Fruit fly (Drosophila melanogaster) whole organism, embryonic: ENCODE results near the gene TbCMF46.
A peak's percentile ranks its signal among the peaks of the same experiment; 100 is the strongest.

Experiments
- Aef1 ChIP-seq: fragments of 200-800 bp; sonication (Bioruptor generic); IDR thresholded peaks from 3 replicates; pipeline ENCODE4 v1.3.6; 2022; ENCODE audit warnings: missing biosample characterization, missing genetic modification characterization
- Atf-2 ChIP-seq: fragments of 200-800 bp; sonication (Bioruptor generic); optimal IDR thresholded peaks from 2 replicates; lab custom pipeline; 2016; ENCODE audit warnings: missing biosample characterization, missing genetic modification characterization
- Atf6 ChIP-seq: fragments of 200-800 bp; sonication (Bioruptor generic); IDR thresholded peaks from 2 replicates; pipeline ENCODE4 v1.3.6; 2022; ENCODE audit warnings: missing biosample characterization, missing genetic modification characterization
- C15 ChIP-seq: fragments of 200-800 bp; sonication (Bioruptor generic); IDR thresholded peaks from 3 replicates; pipeline ENCODE4 v1.3.6; 2022; ENCODE audit warnings: missing biosample characterization, missing genetic modification characterization
- CG10431 ChIP-seq: fragments of 200-800 bp; sonication (Bioruptor generic); optimal IDR thresholded peaks from 3 replicates; lab custom pipeline; 2018; ENCODE audit warnings: missing biosample characterization, mild to moderate bottlenecking, missing genetic modification characterization
- CG12219 ChIP-seq: fragments of 200-800 bp; sonication (Bioruptor generic); optimal IDR thresholded peaks from 3 replicates; lab custom pipeline; 2018; ENCODE audit warnings: missing biosample characterization, mild to moderate bottlenecking, missing genetic modification characterization
- CG12769 ChIP-seq: fragments of 200-800 bp; sonication (Bioruptor generic); optimal IDR thresholded peaks from 2 replicates; lab custom pipeline; 2019; ENCODE audit warnings: missing biosample characterization, mild to moderate bottlenecking, missing genetic modification characterization, moderate library complexity
- CG13624 ChIP-seq: fragments of 200-800 bp; sonication (Bioruptor generic); optimal IDR thresholded peaks from 2 replicates; lab custom pipeline; 2016; ENCODE audit warnings: missing biosample characterization, missing genetic modification characterization
- CG15696 ChIP-seq: fragments of 200-800 bp; sonication (Bioruptor generic); optimal IDR thresholded peaks from 2 replicates; lab custom pipeline; 2019; ENCODE audit warnings: missing biosample characterization, mild to moderate bottlenecking, missing genetic modification characterization, moderate library complexity
- CG42726 ChIP-seq: fragments of 200-800 bp; sonication (Bioruptor generic); IDR thresholded peaks from 2 replicates; pipeline ENCODE4 v1.3.6; 2022; ENCODE audit warnings: missing biosample characterization, missing genetic modification characterization; ENCODE audit not compliant: partially characterized antibody
- CG4404 ChIP-seq: fragments of 200-800 bp; sonication (Bioruptor generic); IDR thresholded peaks from 2 replicates; pipeline ENCODE4 v1.3.6; 2022; ENCODE audit warnings: missing biosample characterization, missing genetic modification characterization
- CG4617 ChIP-seq: fragments of 200-800 bp; sonication (Bioruptor generic); optimal IDR thresholded peaks from 3 replicates; lab custom pipeline; 2016; ENCODE audit warnings: missing biosample characterization, missing genetic modification characterization, borderline replicate concordance
- CG4820 ChIP-seq: fragments of 200-800 bp; sonication (Bioruptor generic); optimal IDR thresholded peaks from 3 replicates; lab custom pipeline; 2016; ENCODE audit warnings: missing biosample characterization, missing genetic modification characterization
- CG6175 ChIP-seq: fragments of 200-800 bp; sonication (Bioruptor generic); IDR thresholded peaks from 3 replicates; pipeline ENCODE4 v1.3.6; 2022; ENCODE audit warnings: missing biosample characterization, missing genetic modification characterization
- CG6813 ChIP-seq: fragments of 200-800 bp; sonication (Bioruptor generic); optimal IDR thresholded peaks from 2 replicates; lab custom pipeline; 2017; ENCODE audit warnings: missing biosample characterization, missing genetic modification characterization, mild to moderate bottlenecking, moderate library complexity, missing genetic modification reagents
- CG7987 ChIP-seq: fragments of 200-800 bp; sonication (Bioruptor generic); optimal IDR thresholded peaks from 2 replicates; lab custom pipeline; 2018; ENCODE audit warnings: missing biosample characterization, mild to moderate bottlenecking, missing genetic modification characterization, moderate library complexity
- CG8478 ChIP-seq: fragments of >200 bp; optimal IDR thresholded peaks from 2 replicates; lab custom pipeline; 2018
- CG8924 ChIP-seq: fragments of 200-800 bp; optimal IDR thresholded peaks from 3 replicates; lab custom pipeline; 2019; ENCODE audit warnings: missing biosample characterization, mild to moderate bottlenecking, missing genetic modification characterization, moderate library complexity
- CG9727 ChIP-seq: fragments of 200-800 bp; sonication (Bioruptor generic); optimal IDR thresholded peaks from 3 replicates; lab custom pipeline; 2017; ENCODE audit warnings: missing biosample characterization, mild to moderate bottlenecking, missing genetic modification characterization
- D19B ChIP-seq: fragments of 200-800 bp; sonication (Bioruptor generic); optimal IDR thresholded peaks from 2 replicates; lab custom pipeline; 2017; ENCODE audit warnings: missing biosample characterization, mild to moderate bottlenecking, missing genetic modification characterization
- Gug ChIP-seq: fragments of 200-800 bp; sonication (Bioruptor generic); IDR thresholded peaks from 4 replicates; pipeline ENCODE4 v1.3.6; 2022; ENCODE audit warnings: missing biosample characterization, missing genetic modification characterization
- H2.0 ChIP-seq: fragments of 200-800 bp; sonication (Bioruptor generic); IDR thresholded peaks from 2 replicates; pipeline ENCODE4 v1.3.6; 2022; ENCODE audit warnings: missing biosample characterization, missing genetic modification characterization
- Hey ChIP-seq: fragments of 200-800 bp; sonication (Bioruptor generic); optimal IDR thresholded peaks from 3 replicates; lab custom pipeline; 2018; ENCODE audit warnings: missing biosample characterization, mild to moderate bottlenecking, missing genetic modification characterization
- Hr78 ChIP-seq, 2 experiments: fragments of 200-800 bp in 1 of 2; fragments of >200 bp in 1 of 2; sonication (Bioruptor generic) in 1 of 2; optimal IDR thresholded peaks; 2 replicates each; lab custom pipeline; 2017 to 2019; ENCODE audit warnings: missing biosample characterization in 2 of 2, missing genetic modification characterization in 2 of 2, mild to moderate bottlenecking in 1 of 2, moderate library complexity in 1 of 2
- Kr ChIP-seq: fragments of 200-800 bp; sonication (Bioruptor generic); optimal IDR thresholded peaks from 2 replicates; lab custom pipeline; 2017; ENCODE audit warnings: missing biosample characterization, mild to moderate bottlenecking, missing genetic modification characterization
- Lim3 ChIP-seq: fragments of 200-800 bp; sonication (Bioruptor generic); IDR thresholded peaks from 2 replicates; pipeline ENCODE4 v1.3.6; 2022; ENCODE audit warnings: missing biosample characterization, missing genetic modification characterization
- Lpt ChIP-seq: fragments of >200 bp; optimal IDR thresholded peaks from 2 replicates; lab custom pipeline; 2018; ENCODE audit warnings: missing biosample characterization, missing genetic modification characterization
- MESR4 ChIP-seq: fragments of 200-800 bp; sonication (Bioruptor generic); optimal IDR thresholded peaks from 2 replicates; lab custom pipeline; 2018; ENCODE audit warnings: missing biosample characterization, mild to moderate bottlenecking, missing genetic modification characterization, moderate library complexity
- Med ChIP-seq: fragments of 200-800 bp; sonication (Bioruptor generic); peaks from one replicate; lab custom pipeline; 2016; ENCODE audit warnings: missing biosample characterization, missing genetic modification characterization, mild to moderate bottlenecking, inconsistent platforms, moderate library complexity
- Mrtf ChIP-seq: fragments of 200-800 bp; sonication (Bioruptor generic); IDR thresholded peaks from 3 replicates; pipeline ENCODE4 v1.3.6; 2022; ENCODE audit warnings: missing biosample characterization, missing genetic modification characterization
- NC2β ChIP-seq: fragments of 200-800 bp; sonication (Bioruptor generic); optimal IDR thresholded peaks from 2 replicates; lab custom pipeline; 2016; ENCODE audit warnings: missing biosample characterization, missing genetic modification characterization
- Ptx1 ChIP-seq: fragments of 200-800 bp; sonication (Bioruptor generic); IDR thresholded peaks from 2 replicates; pipeline ENCODE4 v1.3.6; 2022; ENCODE audit warnings: missing biosample characterization, missing genetic modification characterization
- Stat92E ChIP-seq, 3 experiments: fragments of >200 bp in 2 of 3; fragments of 200-800 bp in 1 of 3; sonication (Bioruptor generic) in 1 of 3; optimal IDR thresholded peaks; 2 replicates each; lab custom pipeline; 2017 to 2019; ENCODE audit warnings: missing biosample characterization in 3 of 3, missing genetic modification characterization in 3 of 3, mild to moderate bottlenecking in 1 of 3, moderate library complexity in 1 of 3
- Xrp1 ChIP-seq: fragments of 200-800 bp; sonication (Bioruptor generic); IDR thresholded peaks from 2 replicates; pipeline ENCODE4 v1.3.6; 2022; ENCODE audit warnings: missing biosample characterization, missing genetic modification characterization
- aop ChIP-seq: fragments of 200-800 bp; sonication (Bioruptor generic); IDR thresholded peaks from 2 replicates; pipeline ENCODE4 v1.3.6; 2022; ENCODE audit warnings: missing biosample characterization, missing genetic modification characterization
- cg ChIP-seq: fragments of 200-800 bp; sonication (Bioruptor generic); optimal IDR thresholded peaks from 3 replicates; lab custom pipeline; 2019; ENCODE audit warnings: missing biosample characterization, mild to moderate bottlenecking, missing genetic modification characterization, moderate library complexity
- ewg ChIP-seq: fragments of 200-800 bp; sonication (Bioruptor generic); optimal IDR thresholded peaks from 3 replicates; lab custom pipeline; 2017; ENCODE audit warnings: mild to moderate bottlenecking, missing biosample characterization, missing genetic modification reagents, missing genetic modification characterization
- exex ChIP-seq: fragments of 200-800 bp; sonication (Bioruptor generic); optimal IDR thresholded peaks from 4 replicates; lab custom pipeline; 2018; ENCODE audit warnings: missing biosample characterization, mild to moderate bottlenecking, missing genetic modification characterization, moderate library complexity
- hth ChIP-seq: fragments of >200 bp; optimal IDR thresholded peaks from 2 replicates; lab custom pipeline; 2017; ENCODE audit warnings: inconsistent platforms
- kni ChIP-seq: fragments of 200-800 bp; sonication (Bioruptor generic); optimal IDR thresholded peaks from 3 replicates; lab custom pipeline; 2017; ENCODE audit warnings: mild to moderate bottlenecking, missing biosample characterization, missing genetic modification reagents, missing genetic modification characterization
- mirr ChIP-seq: fragments of 200-800 bp; sonication (Bioruptor generic); optimal IDR thresholded peaks from 3 replicates; lab custom pipeline; 2018; ENCODE audit warnings: missing biosample characterization, mild to moderate bottlenecking, missing genetic modification characterization
- nerfin-2 ChIP-seq: fragments of 200-800 bp; sonication (Bioruptor generic); IDR thresholded peaks from 2 replicates; pipeline ENCODE4 v1.3.6; 2022; ENCODE audit warnings: missing biosample characterization, missing genetic modification characterization; ENCODE audit not compliant: partially characterized antibody
- nom ChIP-seq: fragments of 200-800 bp; sonication (Bioruptor generic); optimal IDR thresholded peaks from 2 replicates; lab custom pipeline; 2017; ENCODE audit warnings: missing biosample characterization, missing genetic modification characterization, mild to moderate bottlenecking, moderate library complexity, missing genetic modification reagents
- pnt ChIP-seq: fragments of 200-800 bp; sonication (Bioruptor generic); optimal IDR thresholded peaks from 3 replicates; lab custom pipeline; 2016; ENCODE audit warnings: missing biosample characterization, missing genetic modification characterization
- ro ChIP-seq: fragments of 200-800 bp; sonication (Bioruptor generic); IDR thresholded peaks from 2 replicates; pipeline ENCODE4 v1.3.6; 2022; ENCODE audit warnings: missing biosample characterization, missing genetic modification characterization
- shn ChIP-seq: fragments of 200-800 bp; sonication (Bioruptor generic); optimal IDR thresholded peaks from 3 replicates; lab custom pipeline; 2016; ENCODE audit warnings: missing biosample characterization, missing genetic modification characterization
- sisA ChIP-seq: fragments of 200-800 bp; sonication (Bioruptor generic); IDR thresholded peaks from 2 replicates; pipeline ENCODE4 v1.3.6; 2022; ENCODE audit warnings: missing biosample characterization, missing genetic modification characterization
- slp2 ChIP-seq: fragments of 200-800 bp; sonication (Bioruptor generic); optimal IDR thresholded peaks from 2 replicates; lab custom pipeline; 2016; ENCODE audit warnings: missing biosample characterization, missing genetic modification characterization
- tin ChIP-seq: fragments of 200-800 bp; sonication (Bioruptor generic); optimal IDR thresholded peaks from 3 replicates; lab custom pipeline; 2016; ENCODE audit warnings: missing biosample characterization, missing genetic modification characterization
- tio ChIP-seq: fragments of 200-800 bp; sonication (Bioruptor generic); optimal IDR thresholded peaks from 2 replicates; lab custom pipeline; 2017; ENCODE audit warnings: missing biosample characterization, missing genetic modification characterization, inconsistent platforms
- tup ChIP-seq: fragments of 200-800 bp; sonication (Bioruptor generic); optimal IDR thresholded peaks from 2 replicates; lab custom pipeline; 2016; ENCODE audit warnings: missing biosample characterization, mild to moderate bottlenecking, missing genetic modification characterization, moderate library complexity
- twi ChIP-seq: fragments of 200-800 bp; optimal IDR thresholded peaks from 2 replicates; lab custom pipeline; 2019; ENCODE audit warnings: missing biosample characterization, mild to moderate bottlenecking, missing genetic modification characterization, moderate library complexity

The TbCMF46 gene

dm6 chr2L:9946051-9946450 is 21.4 kb upstream of the TbCMF46 start (continued):
- no peak for TF ChIP-seq Ptx1 (GFP tag; lab: Robert Waterston, UW)
- TF ChIP-seq ewg (GFP tag; lab: Kevin White, UChicago): no peak
- TF ChIP-seq Atf6 (GFP tag; lab: Robert Waterston, UW): no peak
- no peak for TF ChIP-seq pnt (GFP tag; lab: Kevin White, UChicago)
- no peak for TF ChIP-seq CG15696
- no peak for TF ChIP-seq H2.0 (GFP tag; lab: Robert Waterston, UW)
- TF ChIP-seq CG4617: no peak
- TF ChIP-seq shn: no peak
- no peak for TF ChIP-seq Xrp1 (GFP tag; lab: Robert Waterston, UW)
- TF ChIP-seq CG10431 (GFP tag; lab: Kevin White, UChicago): peak; percentile 98
- no peak for TF ChIP-seq CG13624
- no peak for TF ChIP-seq Aef1 (GFP tag; lab: Robert Waterston, UW)
- TF ChIP-seq CG4820 (GFP tag; lab: Kevin White, UChicago): no peak
- TF ChIP-seq NC2β (GFP tag; lab: Kevin White, UChicago): no peak
- peak; percentile 16 for TF ChIP-seq CG12769
- TF ChIP-seq cg (GFP tag; lab: Kevin White, UChicago): peak; percentile 19
- TF ChIP-seq CG6813 (GFP tag; lab: Kevin White, UChicago): no peak
- no peak for TF ChIP-seq tup (GFP tag; lab: Kevin White, UChicago)
- TF ChIP-seq Gug (GFP tag; lab: Robert Waterston, UW): no peak
- TF ChIP-seq ro: no peak
- TF ChIP-seq CG42726 (GFP tag; lab: Robert Waterston, UW): no peak
- TF ChIP-seq CG8478 (lab: Kevin White, UChicago): no peak
- no peak for TF ChIP-seq Hey (tag; lab: Kevin White, UChicago)
- TF ChIP-seq aop: no peak
- no peak for TF ChIP-seq Mrtf
- TF ChIP-seq tin: no peak
- TF ChIP-seq hth (lab: Kevin White, UChicago): no peak
- no peak for TF ChIP-seq CG8924
- TF ChIP-seq mirr (GFP tag; lab: Kevin White, UChicago): no peak
- TF ChIP-seq tio (GFP tag; lab: Kevin White, UChicago): no peak
- TF ChIP-seq MESR4 (GFP tag; lab: Kevin White, UChicago): no peak
- no peak for TF ChIP-seq nerfin-2 (GFP tag; lab: Robert Waterston, UW)
- no peak for TF ChIP-seq D19B
- no peak for TF ChIP-seq CG9727 (GFP tag; lab: Kevin White, UChicago)
- TF ChIP-seq CG7987 (GFP tag; lab: Kevin White, UChicago): no peak
- TF ChIP-seq nom (GFP tag; lab: Kevin White, UChicago): no peak
- no peak for TF ChIP-seq exex (tag; lab: Kevin White, UChicago)
- TF ChIP-seq Atf-2 (GFP tag; lab: Kevin White, UChicago): no peak
- peak in 1 of 3 experiments; percentile 49 for TF ChIP-seq Stat92E (GFP tag; optimal IDR thresholded peaks at IDR 0.05; lab: Kevin White, UChicago)
- TF ChIP-seq Med: peak; percentile 74
- TF ChIP-seq C15: no peak
- no peak for TF ChIP-seq CG6175 (GFP tag; lab: Robert Waterston, UW)
- TF ChIP-seq kni: peak; percentile 79
- peak in 1 of 2 experiments; percentile 35 for TF ChIP-seq Hr78 (GFP tag; optimal IDR thresholded peaks at IDR 0.05; lab: Kevin White, UChicago)
- no peak for TF ChIP-seq Lpt (GFP tag; lab: Kevin White, UChicago)
- TF ChIP-seq slp2 (GFP tag; lab: Kevin White, UChicago): no peak
- TF ChIP-seq Kr: no peak
- TF ChIP-seq Lim3: no peak
- no peak for TF ChIP-seq twi
- TF ChIP-seq CG12219: no peak
- no peak for TF ChIP-seq sisA (GFP tag; lab: Robert Waterston, UW)
- no peak for TF ChIP-seq CG4404 (GFP tag; lab: Robert Waterston, UW)
